Worm (Caenorhabditis elegans): ENCODE measurements around the gene ttr-19.

DNA sequence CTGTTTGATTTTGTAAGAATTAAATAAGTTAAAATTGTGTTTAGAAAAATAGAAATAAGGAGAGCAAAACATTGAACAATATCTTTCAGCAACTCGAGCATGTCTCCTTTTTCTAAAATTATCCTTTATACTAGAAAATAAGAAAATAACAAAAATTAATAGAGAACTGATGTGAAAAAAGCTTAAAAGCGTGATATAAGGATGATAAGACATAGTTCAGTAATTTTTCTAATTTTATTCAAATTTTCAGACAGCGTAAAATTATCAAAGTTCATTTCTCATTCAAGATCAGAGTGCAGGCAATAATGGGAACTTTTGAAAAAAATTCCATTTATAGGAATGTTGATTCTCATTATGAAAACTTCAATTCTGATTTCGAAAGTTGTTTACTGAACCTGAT, 6.1 kb upstream of the ttr-19 start, which contains the start of gene str-182:
- no peak for TF ChIP-seq tbx-2 (tag; optimal IDR thresholded peaks at IDR 0.05)
- no peak for TF ChIP-seq sox-2 (GFP tag; IDR thresholded peaks at IDR 0.05)
- TF ChIP-seq nfya-1 (tag; optimal IDR thresholded peaks at IDR 0.05) = no peak
- TF ChIP-seq ceh-22 (tag; optimal IDR thresholded peaks at IDR 0.05) = no peak
- no peak for TF ChIP-seq fkh-10 (GFP tag; optimal IDR thresholded peaks at IDR 0.05)
- no peak for TF ChIP-seq ama-1 (optimal IDR thresholded peaks at IDR 0.05)
- TF ChIP-seq sox-4 (tag; optimal IDR thresholded peaks at IDR 0.05) = no peak
- TF ChIP-seq ceh-34 (tag; optimal IDR thresholded peaks at IDR 0.05) = no peak

Measured in whole organism, late embryonic.